Worm (Caenorhabditis elegans): Measurements from ENCODE around the gene nlp-52.

- TF ChIP-seq flt-1 (GFP tag; IDR thresholded peaks at IDR 0.05) = no peak
- TF ChIP-seq tab-1 (GFP tag; IDR thresholded peaks at IDR 0.05) = no peak
- TF ChIP-seq ref-1 (GFP tag; conservative IDR thresholded peaks at IDR 0.05) = no peak
- TF ChIP-seq cog-1 (tag; optimal IDR thresholded peaks at IDR 0.05) = no peak
- TF ChIP-seq ztf-29 (GFP tag; IDR thresholded peaks at IDR 0.05) = no peak
Measured at ce11 chrIII:789604-790003, 28.0 kb downstream of the nlp-52 start.
